Fruit fly (Drosophila melanogaster) whole organism, embryonic: ENCODE measurements around the gene VhaM9.7-c.

Source experiments
- Adf1 ChIP-seq: fragments of 200-800 bp; sonication (Bioruptor generic); IDR thresholded peaks from 2 replicates; pipeline ENCODE4 v1.3.6; 2022; ENCODE audit warnings: missing biosample characterization, missing genetic modification characterization
- Atf6 ChIP-seq: fragments of 200-800 bp; sonication (Bioruptor generic); IDR thresholded peaks from 2 replicates; pipeline ENCODE4 v1.3.6; 2022; ENCODE audit warnings: missing biosample characterization, missing genetic modification characterization
- B-H1 ChIP-seq: fragments of 200-800 bp; sonication (Bioruptor generic); IDR thresholded peaks from 3 replicates; pipeline ENCODE4 v1.3.6; 2022; ENCODE audit warnings: missing biosample characterization, missing genetic modification characterization
- CG10209 ChIP-seq: fragments of 200-800 bp; sonication (Bioruptor generic); optimal IDR thresholded peaks from 3 replicates; lab custom pipeline; 2017; ENCODE audit warnings: missing biosample characterization, mild to moderate bottlenecking, missing genetic modification characterization, missing genetic modification reagents
- CG10366 ChIP-seq: fragments of 200-800 bp; sonication (Bioruptor generic); IDR thresholded peaks from 2 replicates; pipeline ENCODE4 v1.3.6; 2022; ENCODE audit warnings: missing biosample characterization, missing genetic modification characterization
- CG12071 ChIP-seq: fragments of 200-800 bp; sonication (Bioruptor generic); optimal IDR thresholded peaks from 3 replicates; lab custom pipeline; 2018; ENCODE audit warnings: missing biosample characterization, mild to moderate bottlenecking, missing genetic modification characterization
- CG1647 ChIP-seq: fragments of 200-800 bp; sonication (Bioruptor generic); optimal IDR thresholded peaks from 3 replicates; lab custom pipeline; 2016; ENCODE audit warnings: missing biosample characterization, missing genetic modification characterization
- CG16815 ChIP-seq: fragments of 200-800 bp; sonication (Bioruptor generic); optimal IDR thresholded peaks from 3 replicates; lab custom pipeline; 2017; ENCODE audit warnings: missing biosample characterization, mild to moderate bottlenecking, missing genetic modification characterization
- CG17186 ChIP-seq: fragments of 200-800 bp; sonication (Bioruptor generic); optimal IDR thresholded peaks from 3 replicates; lab custom pipeline; 2017; ENCODE audit warnings: missing biosample characterization, missing genetic modification reagents, missing genetic modification characterization
- CG17328 ChIP-seq: fragments of 200-800 bp; sonication (Bioruptor generic); IDR thresholded peaks from 2 replicates; pipeline ENCODE4 v1.3.6; 2022; ENCODE audit warnings: missing biosample characterization, missing genetic modification characterization
- CG18619 ChIP-seq: fragments of 200-800 bp; sonication (Bioruptor generic); optimal IDR thresholded peaks from 3 replicates; lab custom pipeline; 2017; ENCODE audit warnings: missing biosample characterization, mild to moderate bottlenecking, missing genetic modification characterization
- CG2129 ChIP-seq: fragments of 200-800 bp; sonication (Bioruptor generic); IDR thresholded peaks from 2 replicates; pipeline ENCODE4 v1.3.6; 2022; ENCODE audit warnings: missing biosample characterization, missing genetic modification characterization; ENCODE audit not compliant: partially characterized antibody
- CG2202 ChIP-seq: fragments of 200-800 bp; sonication (Bioruptor generic); optimal IDR thresholded peaks from 2 replicates; lab custom pipeline; 2018; ENCODE audit warnings: missing biosample characterization, mild to moderate bottlenecking, missing genetic modification characterization
- CG2678 ChIP-seq: fragments of 200-800 bp; sonication (Bioruptor generic); optimal IDR thresholded peaks from 3 replicates; lab custom pipeline; 2019; ENCODE audit warnings: missing biosample characterization, mild to moderate bottlenecking, missing genetic modification characterization, moderate library complexity
- CG30020 ChIP-seq: fragments of 200-800 bp; optimal IDR thresholded peaks from 2 replicates; lab custom pipeline; 2019; ENCODE audit warnings: missing biosample characterization, mild to moderate bottlenecking, missing genetic modification characterization, moderate library complexity
- CG3163 ChIP-seq: fragments of 200-800 bp; sonication (Bioruptor generic); optimal IDR thresholded peaks from 3 replicates; lab custom pipeline; 2016; ENCODE audit warnings: missing biosample characterization, missing genetic modification characterization
- CG3407 ChIP-seq: fragments of 200-800 bp; sonication (Bioruptor generic); optimal IDR thresholded peaks from 2 replicates; lab custom pipeline; 2018; ENCODE audit warnings: missing biosample characterization, mild to moderate bottlenecking, missing genetic modification characterization
- CG34376 ChIP-seq: fragments of 200-800 bp; sonication (Bioruptor generic); optimal IDR thresholded peaks from 2 replicates; lab custom pipeline; 2018; ENCODE audit warnings: missing biosample characterization, mild to moderate bottlenecking, missing genetic modification characterization
- CG5245 ChIP-seq: fragments of 200-800 bp; sonication (Bioruptor generic); optimal IDR thresholded peaks from 3 replicates; lab custom pipeline; 2016; ENCODE audit warnings: missing biosample characterization, missing genetic modification characterization
- CG7928 ChIP-seq: fragments of 200-800 bp; sonication (Bioruptor generic); optimal IDR thresholded peaks from 2 replicates; lab custom pipeline; 2017; ENCODE audit warnings: missing biosample characterization, mild to moderate bottlenecking, missing genetic modification characterization
- CG9797 ChIP-seq: fragments of 200-800 bp; sonication (Bioruptor generic); optimal IDR thresholded peaks from 3 replicates; lab custom pipeline; 2018; ENCODE audit warnings: missing biosample characterization, mild to moderate bottlenecking, missing genetic modification characterization
- Ets97D ChIP-seq: fragments of 200-800 bp; sonication (Bioruptor generic); optimal IDR thresholded peaks from 3 replicates; lab custom pipeline; 2016; ENCODE audit warnings: missing biosample characterization, missing genetic modification characterization
- HLHmδ ChIP-seq: fragments of 200-800 bp; sonication (Bioruptor generic); optimal IDR thresholded peaks from 2 replicates; lab custom pipeline; 2018; ENCODE audit warnings: missing biosample characterization, mild to moderate bottlenecking, missing genetic modification characterization, moderate library complexity
- Hr3 ChIP-seq: fragments of 200-800 bp; sonication (Bioruptor generic); optimal IDR thresholded peaks from 3 replicates; lab custom pipeline; 2016; ENCODE audit warnings: missing biosample characterization, missing genetic modification characterization
- Max ChIP-seq: fragments of 200-800 bp; sonication (Bioruptor generic); optimal IDR thresholded peaks from 2 replicates; lab custom pipeline; 2016; ENCODE audit warnings: missing biosample characterization, mild to moderate bottlenecking, missing genetic modification characterization
- Ravus ChIP-seq: fragments of 200-800 bp; sonication (Bioruptor generic); IDR thresholded peaks from 2 replicates; pipeline ENCODE4 v1.3.6; 2022; ENCODE audit warnings: missing biosample characterization, missing genetic modification characterization
- Sry-δ ChIP-seq: fragments of 200-800 bp; sonication (Bioruptor generic); optimal IDR thresholded peaks from 2 replicates; lab custom pipeline; 2016; ENCODE audit warnings: missing biosample characterization, missing genetic modification characterization
- Ssrp ChIP-seq: fragments of 200-800 bp; sonication (Bioruptor generic); optimal IDR thresholded peaks from 2 replicates; lab custom pipeline; 2018; ENCODE audit warnings: missing biosample characterization, mild to moderate bottlenecking, missing genetic modification characterization, moderate library complexity
- TFAM ChIP-seq: fragments of 200-800 bp; sonication (Bioruptor generic); optimal IDR thresholded peaks from 2 replicates; lab custom pipeline; 2017; ENCODE audit warnings: missing biosample characterization, missing genetic modification characterization, inconsistent platforms
- Trl ChIP-seq, 3 experiments: fragments of >200 bp in 2 of 3; fragments of 200-800 bp in 1 of 3; sonication (Bioruptor generic) in 1 of 3; optimal IDR thresholded peaks; 2 replicates in 1 of 3; 3 replicates in 2 of 3; lab custom pipeline; 2016 to 2017; ENCODE audit warnings: missing biosample characterization in 1 of 3, missing genetic modification characterization in 1 of 3
- Usf ChIP-seq: fragments of 200-800 bp; sonication (Bioruptor generic); optimal IDR thresholded peaks from 2 replicates; lab custom pipeline; 2017; ENCODE audit warnings: missing genotype, missing biosample characterization, missing genetic modification characterization
- YL-1 ChIP-seq: fragments of 200-800 bp; sonication (Bioruptor generic); optimal IDR thresholded peaks from 3 replicates; lab custom pipeline; 2017; ENCODE audit warnings: missing biosample characterization, mild to moderate bottlenecking, missing genetic modification characterization
- br ChIP-seq: fragments of >200 bp; optimal IDR thresholded peaks from 2 replicates; lab custom pipeline; 2017
- btn ChIP-seq: fragments of 200-800 bp; sonication (Bioruptor generic); optimal IDR thresholded peaks from 2 replicates; lab custom pipeline; 2016; ENCODE audit warnings: missing biosample characterization, missing genetic modification characterization
- chn ChIP-seq: fragments of 200-800 bp; sonication (Bioruptor generic); optimal IDR thresholded peaks from 2 replicates; lab custom pipeline; 2016; ENCODE audit warnings: missing biosample characterization, missing genetic modification characterization
- dati ChIP-seq: fragments of 200-800 bp; sonication (Bioruptor generic); IDR thresholded peaks from 2 replicates; pipeline ENCODE4 v1.3.6; 2022; ENCODE audit warnings: missing biosample characterization, missing genetic modification characterization
- ewg ChIP-seq: fragments of 200-800 bp; sonication (Bioruptor generic); optimal IDR thresholded peaks from 3 replicates; lab custom pipeline; 2017; ENCODE audit warnings: mild to moderate bottlenecking, missing biosample characterization, missing genetic modification reagents, missing genetic modification characterization
- gcm2 ChIP-seq: fragments of 200-800 bp; sonication (Bioruptor generic); optimal IDR thresholded peaks from 2 replicates; lab custom pipeline; 2016; ENCODE audit warnings: missing biosample characterization, missing genetic modification characterization
- gfzf ChIP-seq: fragments of 200-800 bp; sonication (Bioruptor generic); optimal IDR thresholded peaks from 2 replicates; lab custom pipeline; 2016; ENCODE audit warnings: missing biosample characterization, mild to moderate bottlenecking, missing genetic modification characterization, moderate library complexity
- gsb-n ChIP-seq: fragments of 200-800 bp; sonication (Bioruptor generic); optimal IDR thresholded peaks from 3 replicates; lab custom pipeline; 2018; ENCODE audit warnings: missing biosample characterization, mild to moderate bottlenecking, missing genetic modification characterization
- her ChIP-seq: fragments of 200-800 bp; sonication (Bioruptor generic); optimal IDR thresholded peaks from 2 replicates; lab custom pipeline; 2016; ENCODE audit warnings: missing biosample characterization, missing genetic modification characterization
- hkb ChIP-seq, 2 experiments: fragments of 200-800 bp in 1 of 2; fragments of >200 bp in 1 of 2; sonication (Bioruptor generic) in 1 of 2; IDR thresholded peaks in 1 of 2; optimal IDR thresholded peaks in 1 of 2; 2 replicates each; pipeline versions ENCODE4 v1.3.6 to Lab custom; 2017 to 2022; ENCODE audit warnings: missing biosample characterization in 1 of 2, missing genetic modification characterization in 1 of 2
- ind ChIP-seq: fragments of 200-800 bp; sonication (Bioruptor generic); optimal IDR thresholded peaks from 3 replicates; lab custom pipeline; 2016; ENCODE audit warnings: missing biosample characterization, missing genetic modification characterization
- insv ChIP-seq, 2 experiments: fragments of 200-800 bp; sonication (Bioruptor generic); optimal IDR thresholded peaks; 3 replicates each; lab custom pipeline; 2016 to 2018; ENCODE audit warnings: missing biosample characterization in 2 of 2, missing genetic modification characterization in 2 of 2
- peb ChIP-seq: fragments of 200-800 bp; sonication (Bioruptor generic); IDR thresholded peaks from 2 replicates; pipeline ENCODE4 v1.3.6; 2022; ENCODE audit warnings: missing biosample characterization, missing genetic modification characterization
- ranshi ChIP-seq: fragments of 200-800 bp; sonication (Bioruptor generic); IDR thresholded peaks from 2 replicates; pipeline ENCODE4 v1.3.6; 2022; ENCODE audit warnings: missing biosample characterization, missing genetic modification characterization
- repo ChIP-seq: fragments of 200-800 bp; sonication (Bioruptor generic); optimal IDR thresholded peaks from 2 replicates; lab custom pipeline; 2016; ENCODE audit warnings: missing biosample characterization, missing genetic modification characterization
- seq ChIP-seq: fragments of 200-800 bp; sonication (Bioruptor generic); IDR thresholded peaks from 2 replicates; pipeline ENCODE4 v1.3.6; 2022; ENCODE audit warnings: missing biosample characterization, missing genetic modification characterization
- sima ChIP-seq: fragments of 200-800 bp; sonication (Bioruptor generic); optimal IDR thresholded peaks from 2 replicates; lab custom pipeline; 2016; ENCODE audit warnings: missing biosample characterization, missing genetic modification characterization
- slp2 ChIP-seq: fragments of 200-800 bp; sonication (Bioruptor generic); optimal IDR thresholded peaks from 2 replicates; lab custom pipeline; 2016; ENCODE audit warnings: missing biosample characterization, missing genetic modification characterization
- zen2 ChIP-seq: fragments of 200-800 bp; sonication (Bioruptor generic); IDR thresholded peaks from 3 replicates; pipeline ENCODE4 v1.3.6; 2022; ENCODE audit warnings: missing biosample characterization, missing genetic modification characterization; ENCODE audit not compliant: partially characterized antibody

Gene VhaM9.7-c

dm6 chr3L:4227164-4227563, 40.5 kb upstream of the VhaM9.7-c start, which contains the start of gene CG46460 (continued):
- TF ChIP-seq gcm2 (no peak), CG5245 (GFP tag; lab: Kevin White, UChicago) (no peak), CG18619 (GFP tag; lab: Kevin White, UChicago) (no peak), CG9797 (no peak), TFAM (no peak), Hr3 (no peak), ind (GFP tag; lab: Kevin White, UChicago) (no peak), CG17186 (no peak), zen2 (GFP tag; lab: Robert Waterston, UW) (no peak), Ets97D (GFP tag; lab: Kevin White, UChicago) (no peak), btn (no peak), gfzf (no peak), gsb-n (tag; lab: Kevin White, UChicago) (no peak), Adf1 (GFP tag; lab: Robert Waterston, UW) (peak; percentile 58), insv (GFP tag; optimal IDR thresholded peaks at IDR 0.05; lab: Kevin White, UChicago) (no peak), Ssrp (tag; lab: Kevin White, UChicago) (no peak), dati (GFP tag; lab: Robert Waterston, UW) (no peak), Sry-δ (GFP tag; lab: Kevin White, UChicago) (no peak), CG10209 (no peak), CG2202 (no peak), CG12071 (GFP tag; lab: Kevin White, UChicago) (no peak), CG3163 (GFP tag; lab: Kevin White, UChicago) (no peak), Max (no peak), br (no peak), seq (GFP tag; lab: Robert Waterston, UW) (no peak), Atf6 (no peak), chn (GFP tag; lab: Kevin White, UChicago) (no peak), her (GFP tag; lab: Kevin White, UChicago) (peak; percentile 1), Usf (no peak), CG17328 (GFP tag; lab: Robert Waterston, UW) (peak; percentile 11; the same call in 1 of the 2 replicates), YL-1 (GFP tag; lab: Kevin White, UChicago) (no peak), peb (GFP tag; lab: Robert Waterston, UW) (no peak), ranshi (GFP tag; lab: Robert Waterston, UW) (no peak; the same call in 1 of the 2 replicates), Ravus (GFP tag; lab: Robert Waterston, UW) (no peak), ewg (GFP tag; lab: Kevin White, UChicago) (no peak), CG2129 (GFP tag; lab: Robert Waterston, UW) (no peak), CG16815 (GFP tag; lab: Kevin White, UChicago) (no peak), CG1647 (GFP tag; lab: Kevin White, UChicago) (no peak), HLHmδ (GFP tag; lab: Kevin White, UChicago) (peak; percentile 22), B-H1 (GFP tag; lab: Robert Waterston, UW) (no peak), slp2 (GFP tag; lab: Kevin White, UChicago) (no peak), Trl (optimal IDR thresholded peaks at IDR 0.05; lab: Kevin White, UChicago) (peak; percentile 55 to 67), Trl (GFP tag; optimal IDR thresholded peaks at IDR 0.05; lab: Kevin White, UChicago) (no peak), sima (GFP tag; lab: Kevin White, UChicago) (no peak), hkb (optimal IDR thresholded peaks at IDR 0.05; lab: Kevin White, UChicago) (no peak), hkb (GFP tag; IDR thresholded peaks at IDR 0.05; lab: Robert Waterston, UW) (0 out of 2 replicates have a peak, but pooled peaks have one; percentile 9), CG7928 (no peak), repo (GFP tag; lab: Kevin White, UChicago) (peak; percentile 10), CG2678 (tag; lab: Kevin White, UChicago) (peak; percentile 4), CG34376 (peak; percentile 6), CG30020 (tag; lab: Kevin White, UChicago) (no peak), CG10366 (GFP tag; lab: Robert Waterston, UW) (no peak), CG3407 (GFP tag; lab: Kevin White, UChicago) (no peak)
